Worm (Caenorhabditis elegans): ENCODE results near the gene pkd-2.

ce11 chrIV:15210482-15210881 lies 24.3 kb downstream of the pkd-2 start:
- no peak for TF ChIP-seq fkh-10 (GFP tag; optimal IDR thresholded peaks at IDR 0.05)
- TF ChIP-seq ceh-16 (tag; optimal IDR thresholded peaks at IDR 0.05) = no peak
- no peak for TF ChIP-seq nhr-28 (tag; optimal IDR thresholded peaks at IDR 0.05)
- TF ChIP-seq eor-1 (tag; optimal IDR thresholded peaks at IDR 0.05) = no peak
- no peak for TF ChIP-seq elt-2 (tag; optimal IDR thresholded peaks at IDR 0.05)
- no peak for TF ChIP-seq elt-1 (tag; optimal IDR thresholded peaks at IDR 0.05)
- TF ChIP-seq ceh-82 (tag; optimal IDR thresholded peaks at IDR 0.05) = no peak
- no peak for TF ChIP-seq aly-2 (tag; optimal IDR thresholded peaks at IDR 0.05)
- no peak for TF ChIP-seq ztf-4 (tag; optimal IDR thresholded peaks at IDR 0.05)
- no peak for TF ChIP-seq lin-15B (tag; optimal IDR thresholded peaks at IDR 0.05)
- no peak for TF ChIP-seq nhr-23 (tag; optimal IDR thresholded peaks at IDR 0.05)
- no peak for TF ChIP-seq unc-39 (tag; optimal IDR thresholded peaks at IDR 0.05)
- no peak for TF ChIP-seq nhr-25 (tag; optimal IDR thresholded peaks at IDR 0.05)
- TF ChIP-seq nhr-11 (tag; optimal IDR thresholded peaks at IDR 0.05) = no peak
